Fruit fly (Drosophila melanogaster) whole organism, embryonic: Measurements from ENCODE around the gene Ugt37A3.

Source experiments
- BtbVII ChIP-seq: fragments of 200-800 bp; sonication (Bioruptor generic); optimal IDR thresholded peaks from 3 replicates; lab custom pipeline; 2017; ENCODE audit warnings: missing biosample characterization, mild to moderate bottlenecking, missing genetic modification characterization
- CG10462 ChIP-seq: fragments of 200-800 bp; sonication (Bioruptor generic); optimal IDR thresholded peaks from 2 replicates; lab custom pipeline; 2016; ENCODE audit warnings: missing biosample characterization, missing genetic modification characterization
- CG11398 ChIP-seq: fragments of 200-800 bp; sonication (Bioruptor generic); optimal IDR thresholded peaks from 2 replicates; lab custom pipeline; 2016; ENCODE audit warnings: missing biosample characterization, missing genetic modification characterization
- CG11695 ChIP-seq: fragments of 200-800 bp; sonication (Bioruptor generic); IDR thresholded peaks from 3 replicates; pipeline ENCODE4 v1.3.6; 2022; ENCODE audit warnings: missing biosample characterization, missing genetic modification characterization
- CG12104 ChIP-seq: fragments of 200-800 bp; sonication (Bioruptor generic); optimal IDR thresholded peaks from 3 replicates; lab custom pipeline; 2016; ENCODE audit warnings: missing biosample characterization, missing genetic modification characterization
- CG12236 ChIP-seq: fragments of 200-800 bp; sonication (Bioruptor generic); optimal IDR thresholded peaks from 2 replicates; lab custom pipeline; 2016; ENCODE audit warnings: missing biosample characterization, missing genetic modification characterization
- CG12659 ChIP-seq: fragments of 200-800 bp; sonication (Bioruptor generic); optimal IDR thresholded peaks from 3 replicates; lab custom pipeline; 2017; ENCODE audit warnings: mild to moderate bottlenecking, missing biosample characterization, missing genetic modification reagents, missing genetic modification characterization
- CG15073 ChIP-seq: fragments of 200-800 bp; sonication (Bioruptor generic); optimal IDR thresholded peaks from 2 replicates; lab custom pipeline; 2016; ENCODE audit warnings: missing biosample characterization, missing genetic modification characterization
- CG16863 ChIP-seq: fragments of 200-800 bp; sonication (Bioruptor generic); optimal IDR thresholded peaks from 3 replicates; lab custom pipeline; 2016; ENCODE audit warnings: missing biosample characterization, missing genetic modification characterization
- CG17361 ChIP-seq: fragments of 200-800 bp; sonication (Bioruptor generic); IDR thresholded peaks from 3 replicates; pipeline ENCODE4 v1.3.6; 2022; ENCODE audit warnings: missing biosample characterization, missing genetic modification characterization
- CG1792 ChIP-seq: fragments of 200-800 bp; sonication (Bioruptor generic); optimal IDR thresholded peaks from 2 replicates; lab custom pipeline; 2016; ENCODE audit warnings: missing biosample characterization, missing genetic modification characterization
- CG2116 ChIP-seq: fragments of 200-800 bp; sonication (Bioruptor generic); optimal IDR thresholded peaks from 3 replicates; lab custom pipeline; 2018; ENCODE audit warnings: missing biosample characterization, mild to moderate bottlenecking, missing genetic modification characterization
- CG34376 ChIP-seq: fragments of 200-800 bp; sonication (Bioruptor generic); optimal IDR thresholded peaks from 2 replicates; lab custom pipeline; 2018; ENCODE audit warnings: missing biosample characterization, mild to moderate bottlenecking, missing genetic modification characterization
- CG4820 ChIP-seq: fragments of 200-800 bp; sonication (Bioruptor generic); optimal IDR thresholded peaks from 3 replicates; lab custom pipeline; 2016; ENCODE audit warnings: missing biosample characterization, missing genetic modification characterization
- CG5180 ChIP-seq: fragments of 200-800 bp; sonication (Bioruptor generic); optimal IDR thresholded peaks from 3 replicates; lab custom pipeline; 2017; ENCODE audit warnings: missing biosample characterization, missing genetic modification characterization, mild to moderate bottlenecking, moderate library complexity, missing genetic modification reagents
- CG5953 ChIP-seq: fragments of 200-800 bp; sonication (Bioruptor generic); IDR thresholded peaks from 2 replicates; pipeline ENCODE4 v1.3.6; 2022; ENCODE audit warnings: missing biosample characterization, missing genetic modification characterization
- CG8765 ChIP-seq: fragments of 200-800 bp; sonication (Bioruptor generic); IDR thresholded peaks from 2 replicates; pipeline ENCODE4 v1.3.6; 2022; ENCODE audit warnings: missing biosample characterization, missing genetic modification characterization
- D ChIP-seq, 2 experiments: fragments of 200-800 bp in 1 of 2; fragments of >200 bp in 1 of 2; sonication (Bioruptor generic) in 1 of 2; optimal IDR thresholded peaks; 2 replicates in 1 of 2; 3 replicates in 1 of 2; lab custom pipeline; 2017; ENCODE audit warnings: mild to moderate bottlenecking in 1 of 2, missing biosample characterization in 1 of 2, missing genetic modification characterization in 1 of 2, missing genetic modification reagents in 1 of 2
- Dip2 ChIP-seq: fragments of 200-800 bp; sonication (Bioruptor generic); IDR thresholded peaks from 2 replicates; pipeline ENCODE4 v1.3.6; 2022; ENCODE audit warnings: missing biosample characterization, missing genetic modification characterization
- Dref ChIP-seq: fragments of 200-800 bp; sonication (Bioruptor generic); IDR thresholded peaks from 2 replicates; pipeline ENCODE4 v1.3.6; 2022; ENCODE audit warnings: missing biosample characterization, missing genetic modification characterization
- E2f2 ChIP-seq: fragments of 200-800 bp; sonication (Bioruptor generic); IDR thresholded peaks from 2 replicates; pipeline ENCODE4 v1.3.6; 2022; ENCODE audit warnings: missing biosample characterization, missing genetic modification characterization
- Fer1 ChIP-seq: fragments of 200-800 bp; sonication (Bioruptor generic); optimal IDR thresholded peaks from 2 replicates; lab custom pipeline; 2017; ENCODE audit warnings: missing biosample characterization, mild to moderate bottlenecking, missing genetic modification characterization
- Hr51 ChIP-seq, 2 experiments: fragments of 200-800 bp; sonication (Bioruptor generic); optimal IDR thresholded peaks; 2 replicates in 1 of 2; 3 replicates in 1 of 2; lab custom pipeline; 2016 to 2018; ENCODE audit warnings: missing biosample characterization in 2 of 2, missing genetic modification characterization in 2 of 2, mild to moderate bottlenecking in 1 of 2, moderate library complexity in 1 of 2
- Lpt ChIP-seq: fragments of >200 bp; optimal IDR thresholded peaks from 2 replicates; lab custom pipeline; 2018; ENCODE audit warnings: missing biosample characterization, missing genetic modification characterization
- Neu2 ChIP-seq: fragments of 200-800 bp; sonication (Bioruptor generic); optimal IDR thresholded peaks from 3 replicates; lab custom pipeline; 2016; ENCODE audit warnings: missing biosample characterization, missing genetic modification characterization, borderline replicate concordance
- Xbp1 ChIP-seq: fragments of 200-800 bp; sonication (Bioruptor generic); optimal IDR thresholded peaks from 3 replicates; lab custom pipeline; 2016; ENCODE audit warnings: missing biosample characterization, mild to moderate bottlenecking, missing genetic modification characterization
- bab2 ChIP-seq: fragments of 200-800 bp; sonication (Bioruptor generic); optimal IDR thresholded peaks from 2 replicates; lab custom pipeline; 2016; ENCODE audit warnings: missing biosample characterization, missing genetic modification characterization
- bcd ChIP-seq: fragments of 200-800 bp; sonication (Bioruptor generic); optimal IDR thresholded peaks from 2 replicates; lab custom pipeline; 2017; ENCODE audit warnings: missing biosample characterization, mild to moderate bottlenecking, missing genetic modification characterization
- br ChIP-seq: fragments of >200 bp; optimal IDR thresholded peaks from 2 replicates; lab custom pipeline; 2017
- bsh ChIP-seq, 2 experiments: fragments of 200-800 bp; sonication (Bioruptor generic); optimal IDR thresholded peaks; 2 replicates each; lab custom pipeline; 2017 to 2018; ENCODE audit warnings: mild to moderate bottlenecking in 2 of 2, missing biosample characterization in 2 of 2, missing genetic modification characterization in 2 of 2, moderate library complexity in 1 of 2
- cato ChIP-seq: fragments of 200-800 bp; sonication (Bioruptor generic); optimal IDR thresholded peaks from 2 replicates; lab custom pipeline; 2016; ENCODE audit warnings: missing biosample characterization, missing genetic modification characterization, borderline replicate concordance
- chm ChIP-seq: fragments of 200-800 bp; sonication (Bioruptor generic); IDR thresholded peaks from 2 replicates; pipeline ENCODE4 v1.3.6; 2022; ENCODE audit warnings: missing biosample characterization, missing genetic modification characterization
- dan ChIP-seq: fragments of 200-800 bp; sonication (Bioruptor generic); IDR thresholded peaks from 2 replicates; pipeline ENCODE4 v1.3.6; 2022; ENCODE audit warnings: missing biosample characterization, missing genetic modification characterization
- dmrt99B ChIP-seq: fragments of 200-800 bp; sonication (Bioruptor generic); optimal IDR thresholded peaks from 2 replicates; lab custom pipeline; 2018; ENCODE audit warnings: missing biosample characterization, mild to moderate bottlenecking, missing genetic modification characterization, moderate library complexity
- en ChIP-seq: fragments of 200-800 bp; sonication (Bioruptor generic); optimal IDR thresholded peaks from 2 replicates; lab custom pipeline; 2016; ENCODE audit warnings: missing biosample characterization, missing genetic modification characterization
- gro ChIP-seq: fragments of 200-800 bp; sonication (Bioruptor generic); optimal IDR thresholded peaks from 2 replicates; lab custom pipeline; 2016; ENCODE audit warnings: missing biosample characterization, missing genetic modification characterization
- gsb ChIP-seq: fragments of 200-800 bp; sonication (Bioruptor generic); IDR thresholded peaks from 2 replicates; pipeline ENCODE4 v1.3.6; 2022; ENCODE audit warnings: missing biosample characterization, missing genetic modification characterization
- gt ChIP-seq: fragments of 200-800 bp; sonication (Bioruptor generic); IDR thresholded peaks from 2 replicates; pipeline ENCODE4 v1.3.6; 2022; ENCODE audit warnings: missing biosample characterization, missing genetic modification characterization
- h ChIP-seq: fragments of >200 bp; optimal IDR thresholded peaks from 2 replicates; lab custom pipeline; 2017
- insv ChIP-seq, 2 experiments: fragments of 200-800 bp; sonication (Bioruptor generic); optimal IDR thresholded peaks; 3 replicates each; lab custom pipeline; 2016 to 2018; ENCODE audit warnings: missing biosample characterization in 2 of 2, missing genetic modification characterization in 2 of 2
- klu ChIP-seq: fragments of 200-800 bp; sonication (Bioruptor generic); IDR thresholded peaks from 2 replicates; pipeline ENCODE4 v1.3.6; 2022; ENCODE audit warnings: missing biosample characterization, missing genetic modification characterization
- lilli ChIP-seq: fragments of 200-800 bp; sonication (Bioruptor generic); optimal IDR thresholded peaks from 3 replicates; lab custom pipeline; 2016; ENCODE audit warnings: missing biosample characterization, missing genetic modification characterization
- lov ChIP-seq, 2 experiments: fragments of 200-800 bp in 1 of 2; fragments of >200 bp in 1 of 2; sonication (Bioruptor generic) in 1 of 2; IDR thresholded peaks in 1 of 2; optimal IDR thresholded peaks in 1 of 2; 2 replicates in 1 of 2; 3 replicates in 1 of 2; pipeline versions ENCODE4 v1.3.6 to Lab custom; 2017 to 2022; ENCODE audit warnings: missing biosample characterization in 1 of 2, missing genetic modification characterization in 1 of 2
- maf-S ChIP-seq: fragments of 200-800 bp; sonication (Bioruptor generic); optimal IDR thresholded peaks from 2 replicates; lab custom pipeline; 2016; ENCODE audit warnings: missing biosample characterization, missing genetic modification characterization
- nerfin-1 ChIP-seq: fragments of 200-800 bp; sonication (Bioruptor generic); optimal IDR thresholded peaks from 3 replicates; lab custom pipeline; 2019; ENCODE audit warnings: missing biosample characterization, mild to moderate bottlenecking, missing genetic modification characterization, moderate library complexity
- scrt ChIP-seq: fragments of 200-800 bp; sonication (Bioruptor generic); optimal IDR thresholded peaks from 2 replicates; lab custom pipeline; 2018; ENCODE audit warnings: missing biosample characterization, mild to moderate bottlenecking, missing genetic modification characterization, moderate library complexity
- tap ChIP-seq: fragments of 200-800 bp; optimal IDR thresholded peaks from 3 replicates; lab custom pipeline; 2019; ENCODE audit warnings: missing biosample characterization, mild to moderate bottlenecking, missing genetic modification characterization, moderate library complexity
- tx ChIP-seq: fragments of 200-800 bp; sonication (Bioruptor generic); optimal IDR thresholded peaks from 2 replicates; lab custom pipeline; 2016; ENCODE audit warnings: missing biosample characterization, missing genetic modification characterization
- unpg ChIP-seq: fragments of 200-800 bp; sonication (Bioruptor generic); optimal IDR thresholded peaks from 3 replicates; lab custom pipeline; 2018; ENCODE audit warnings: missing biosample characterization, mild to moderate bottlenecking, missing genetic modification characterization, moderate library complexity
- zfh1 ChIP-seq: fragments of 200-800 bp; sonication (Bioruptor generic); IDR thresholded peaks from 3 replicates; pipeline ENCODE4 v1.3.6; 2022; ENCODE audit warnings: missing biosample characterization, missing genetic modification characterization

The Ugt37A3 gene

dm6 chr3R:12719627-12720343 is 23.7 kb downstream of the Ugt37A3 start (continued):
- TF ChIP-seq Fer1 (peak; percentile 60), CG12104 (GFP tag; lab: Kevin White, UChicago) (peak; percentile 13), CG15073 (GFP tag; lab: Kevin White, UChicago) (no peak), bcd (GFP tag; lab: Kevin White, UChicago) (peak; percentile 29), CG5180 (GFP tag; lab: Kevin White, UChicago) (no peak), CG8765 (GFP tag; lab: Robert Waterston, UW) (no peak), D (optimal IDR thresholded peaks at IDR 0.05; lab: Kevin White, UChicago) (no peak), D (GFP tag; optimal IDR thresholded peaks at IDR 0.05; lab: Kevin White, UChicago) (peak; percentile 35), CG4820 (GFP tag; lab: Kevin White, UChicago) (peak; percentile 9), CG1792 (GFP tag; lab: Kevin White, UChicago) (no peak), chm (no peak), gt (GFP tag; lab: Robert Waterston, UW) (no peak), nerfin-1 (tag; lab: Kevin White, UChicago) (no peak), Hr51 (GFP tag; optimal IDR thresholded peaks at IDR 0.05; lab: Kevin White, UChicago) (peak in 1 of 2 experiments; percentile 67), CG11695 (GFP tag; lab: Robert Waterston, UW) (0 out of 3 replicates have a peak, but pooled peaks have one; percentile 36), zfh1 (GFP tag; lab: Robert Waterston, UW) (no peak; the same call in 2 of the 3 replicates), E2f2 (GFP tag; lab: Robert Waterston, UW) (0 out of 2 replicates have a peak, but pooled peaks have one; percentile 17), maf-S (GFP tag; lab: Kevin White, UChicago) (no peak), dmrt99B (tag; lab: Kevin White, UChicago) (peak; percentile 57), scrt (peak; percentile 30), Lpt (GFP tag; lab: Kevin White, UChicago) (no peak), insv (GFP tag; optimal IDR thresholded peaks at IDR 0.05; lab: Kevin White, UChicago) (no peak), CG11398 (GFP tag; lab: Kevin White, UChicago) (no peak), Dip2 (GFP tag; lab: Robert Waterston, UW) (no peak), bab2 (GFP tag; lab: Kevin White, UChicago) (no peak), CG5953 (GFP tag; lab: Robert Waterston, UW) (no peak), CG12236 (GFP tag; lab: Kevin White, UChicago) (no peak), lov (optimal IDR thresholded peaks at IDR 0.05; lab: Kevin White, UChicago) (no peak), lov (GFP tag; IDR thresholded peaks at IDR 0.05; lab: Robert Waterston, UW) (0 out of 3 replicates have a peak, but pooled peaks have one; percentile 17), Xbp1 (no peak), CG2116 (GFP tag; lab: Kevin White, UChicago) (no peak), dan (no peak), bsh (GFP tag; optimal IDR thresholded peaks at IDR 0.05; lab: Kevin White, UChicago) (peak; percentile 17 to 33), Neu2 (GFP tag; lab: Kevin White, UChicago) (peak; percentile 6), cato (no peak), unpg (GFP tag; lab: Kevin White, UChicago) (peak; percentile 55), CG17361 (GFP tag; lab: Robert Waterston, UW) (peak; percentile 42; the same call in 2 of the 3 replicates), Dref (GFP tag; lab: Robert Waterston, UW) (no peak), gro (peak; percentile 72), en (GFP tag; lab: Kevin White, UChicago) (no peak), BtbVII (peak; percentile 36), br (no peak), gsb (GFP tag; lab: Robert Waterston, UW) (no peak), CG16863 (GFP tag; lab: Kevin White, UChicago) (no peak), CG10462 (GFP tag; lab: Kevin White, UChicago) (no peak), lilli (GFP tag; lab: Kevin White, UChicago) (peak; percentile 11), klu (GFP tag; lab: Robert Waterston, UW) (no peak), CG12659 (GFP tag; lab: Kevin White, UChicago) (peak; percentile 24), CG34376 (GFP tag; lab: Kevin White, UChicago) (peak; percentile 68), tx (GFP tag; lab: Kevin White, UChicago) (no peak), h (no peak), tap (tag; lab: Kevin White, UChicago) (no peak)
